Worm (Caenorhabditis elegans): ENCODE measurements around the gene lin-5.

Gene lin-5

DNA sequence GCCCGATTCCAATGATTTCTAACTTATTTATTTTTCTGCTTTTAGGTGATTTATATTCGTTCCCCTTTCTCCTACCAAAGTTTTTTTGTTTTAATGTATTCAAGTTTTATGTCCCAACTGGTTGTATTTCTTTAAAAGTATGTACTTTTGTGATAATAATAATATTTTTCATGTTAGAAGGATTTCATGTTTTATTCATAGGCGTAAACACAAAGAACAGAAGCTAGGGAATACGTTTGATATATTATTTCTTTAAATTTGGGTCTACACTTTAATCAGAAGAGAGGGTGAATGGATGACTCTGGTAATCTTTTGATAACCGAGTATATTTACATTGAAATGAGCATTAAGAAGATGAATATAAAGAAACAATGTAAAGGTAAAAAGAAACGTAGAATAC is 5.7 kb downstream of the lin-5 start (continued):
- no peak for TF ChIP-seq chd-7 (tag; optimal IDR thresholded peaks at IDR 0.05)
- TF ChIP-seq hrde-1 (tag; optimal IDR thresholded peaks at IDR 0.05; ENCODE audit: borderline replicate concordance): peak; percentile 81
- TF ChIP-seq Y95B8A.8 (GFP tag; IDR thresholded peaks at IDR 0.05): 0 out of 2 replicates have a peak, but pooled peaks have one; percentile 65
- TF ChIP-seq ekl-4 (GFP tag; IDR thresholded peaks at IDR 0.05): peak; percentile 15; the same call in 1 of the 2 replicates
- no peak for TF ChIP-seq mxl-1 (tag; optimal IDR thresholded peaks at IDR 0.05)
- 0 out of 2 replicates have a peak, but pooled peaks have one; percentile 7 for TF ChIP-seq madf-3 (GFP tag; IDR thresholded peaks at IDR 0.05)
- 0 out of 2 replicates have a peak, but pooled peaks have one; percentile 33 for TF ChIP-seq cebp-2 (GFP tag; IDR thresholded peaks at IDR 0.05)
- no peak for TF ChIP-seq repo-1 (tag; optimal IDR thresholded peaks at IDR 0.05)
- peak; percentile 33 for TF ChIP-seq dpff-1 (tag; optimal IDR thresholded peaks at IDR 0.05)
- TF ChIP-seq sea-2 (GFP tag; IDR thresholded peaks at IDR 0.05): no peak
- peak; percentile 24 for TF ChIP-seq tlf-1 (GFP tag; optimal IDR thresholded peaks at IDR 0.05)
- TF ChIP-seq tbp1 (GFP tag; optimal IDR thresholded peaks at IDR 0.05): peak; percentile 21
- TF ChIP-seq unc-130 (GFP tag; optimal IDR thresholded peaks at IDR 0.05): peak; percentile 76
- TF ChIP-seq athp-1 (tag; optimal IDR thresholded peaks at IDR 0.05): no peak
- TF ChIP-seq Y53G8AR.9 (GFP tag; conservative IDR thresholded peaks at IDR 0.05): peak; percentile 9; the same call in 1 of the 2 replicates
- no peak for TF ChIP-seq zfh-2 (GFP tag; conservative IDR thresholded peaks at IDR 0.05)
- TF ChIP-seq aptf-2 (GFP tag; conservative IDR thresholded peaks at IDR 0.05): no peak
- no peak for TF ChIP-seq sdz-38 (tag; optimal IDR thresholded peaks at IDR 0.05)
- TF ChIP-seq F33H1.4 (GFP tag; IDR thresholded peaks at IDR 0.05): 0 out of 2 replicates have a peak, but pooled peaks have one; percentile 21
- TF ChIP-seq nfya-1 (tag; optimal IDR thresholded peaks at IDR 0.05; ENCODE audit: borderline replicate concordance, insufficient read depth): no peak
- peak; percentile 80 for TF ChIP-seq him-1 (tag; optimal IDR thresholded peaks at IDR 0.05)

DNA sequence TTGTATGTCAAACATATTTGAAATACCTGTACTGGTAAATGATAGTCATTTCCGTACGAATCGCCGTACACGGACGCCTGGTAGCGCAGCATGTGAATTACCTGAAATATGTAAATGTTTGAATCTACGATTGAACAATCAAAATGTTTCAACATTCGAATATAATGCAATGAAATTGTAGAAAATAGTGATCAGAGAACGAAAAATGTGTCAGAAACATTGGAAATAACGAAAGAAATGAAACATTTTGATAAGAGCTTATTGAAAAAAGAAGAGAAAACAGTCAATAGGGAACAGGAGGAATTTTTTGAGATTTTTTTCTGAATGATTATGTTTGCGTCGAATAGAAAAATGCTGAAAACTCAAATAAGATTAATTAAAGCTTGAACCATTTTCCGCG is 9.7 kb downstream of the lin-5 start, which contains the start of gene ztf-17:
Gene ztf-17 (minus strand): TSS at position 101 of the 400 bp plus-strand sequence.
- no peak for TF ChIP-seq somi-1 (GFP tag; optimal IDR thresholded peaks at IDR 0.05)
- TF ChIP-seq unc-130 (GFP tag; optimal IDR thresholded peaks at IDR 0.05): no peak
- no peak for TF ChIP-seq mcd-1 (GFP tag; IDR thresholded peaks at IDR 0.05)
- TF ChIP-seq rec-8 (tag; optimal IDR thresholded peaks at IDR 0.05): no peak
- TF ChIP-seq sea-2 (GFP tag; IDR thresholded peaks at IDR 0.05): no peak
- TF ChIP-seq lin-40 (tag; optimal IDR thresholded peaks at IDR 0.05): no peak
- TF ChIP-seq dox-1 (GFP tag; IDR thresholded peaks at IDR 0.05): no peak
- TF ChIP-seq F39B2.1 (GFP tag; IDR thresholded peaks at IDR 0.05): no peak
- TF ChIP-seq F37B4.10 (GFP tag; IDR thresholded peaks at IDR 0.05): no peak
- TF ChIP-seq ama-1 (optimal IDR thresholded peaks at IDR 0.05): no peak
- TF ChIP-seq ama-1 (GFP tag; optimal IDR thresholded peaks at IDR 0.05): no peak
- no peak for TF ChIP-seq ceh-91 (GFP tag; IDR thresholded peaks at IDR 0.05)
- TF ChIP-seq F23B12.7 (tag; optimal IDR thresholded peaks at IDR 0.05; ENCODE audit: insufficient read depth): no peak

DNA sequence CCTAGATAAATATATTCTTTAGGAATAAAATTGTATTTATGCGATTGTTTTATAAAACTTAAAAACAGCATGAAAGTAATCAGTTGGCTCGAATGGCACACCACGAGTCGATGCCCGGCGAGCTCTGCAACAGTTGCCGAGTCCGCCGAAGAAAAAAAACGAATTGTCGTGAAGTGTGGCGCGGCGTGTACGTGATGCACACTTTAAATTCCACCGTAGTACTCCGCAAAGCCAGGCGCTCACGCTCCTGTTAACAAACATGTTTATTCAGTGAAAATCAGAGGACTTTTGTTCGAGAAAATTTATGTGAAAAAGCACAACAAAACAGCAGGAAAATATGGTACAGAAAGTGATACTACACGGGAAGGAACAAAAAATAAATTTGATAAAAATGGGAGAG is 10.3 kb downstream of the lin-5 start:
- TF ChIP-seq lir-1 (GFP tag; conservative IDR thresholded peaks at IDR 0.05): no peak
- no peak for TF ChIP-seq let-607 (tag; optimal IDR thresholded peaks at IDR 0.05)
- TF ChIP-seq ceh-27 (GFP tag; optimal IDR thresholded peaks at IDR 0.05): no peak
- no peak for TF ChIP-seq F52B5.7 (tag; optimal IDR thresholded peaks at IDR 0.05)
- TF ChIP-seq F23B12.7 (tag; optimal IDR thresholded peaks at IDR 0.05; ENCODE audit: insufficient read depth): no peak
- TF ChIP-seq xnd-1 (tag; optimal IDR thresholded peaks at IDR 0.05): peak; percentile 33
- TF ChIP-seq pbrm-1 (GFP tag; IDR thresholded peaks at IDR 0.05): peak; percentile 63; the same call in 1 of the 2 replicates
- TF ChIP-seq nfya-2 (GFP tag; IDR thresholded peaks at IDR 0.05): no peak
- peak; percentile 54; the same call in 1 of the 2 replicates for TF ChIP-seq ekl-4 (GFP tag; IDR thresholded peaks at IDR 0.05)
- no peak for TF ChIP-seq unc-130 (GFP tag; optimal IDR thresholded peaks at IDR 0.05)
- TF ChIP-seq ceh-100 (GFP tag; IDR thresholded peaks at IDR 0.05): peak; percentile 49; the same call in 1 of the 2 replicates
- peak; percentile 32 for TF ChIP-seq tlf-1 (GFP tag; optimal IDR thresholded peaks at IDR 0.05)
- TF ChIP-seq snpc-4 (GFP tag; optimal IDR thresholded peaks at IDR 0.05): no peak
- TF ChIP-seq snpc-4 (tag; optimal IDR thresholded peaks at IDR 0.05): peak in 1 of 4 experiments; percentile 39
- no peak for TF ChIP-seq rec-8 (tag; optimal IDR thresholded peaks at IDR 0.05)
- TF ChIP-seq hrde-1 (tag; optimal IDR thresholded peaks at IDR 0.05; ENCODE audit: borderline replicate concordance): peak; percentile 12
- TF ChIP-seq attf-5 (GFP tag; optimal IDR thresholded peaks at IDR 0.05): peak; percentile 65
- no peak for TF ChIP-seq egl-18 (GFP tag; IDR thresholded peaks at IDR 0.05)
- no peak for TF ChIP-seq bed-2 (GFP tag; IDR thresholded peaks at IDR 0.05)
